Fruit fly (Drosophila melanogaster) whole organism, embryonic: ENCODE measurements around the gene CG11052.

Source experiments
- Bdp1 ChIP-seq: fragments of 200-800 bp; sonication (Bioruptor generic); optimal IDR thresholded peaks from 3 replicates; lab custom pipeline; 2016; ENCODE audit warnings: missing biosample characterization, missing genetic modification characterization
- CG10274 ChIP-seq: fragments of 200-800 bp; sonication (Bioruptor generic); optimal IDR thresholded peaks from 3 replicates; lab custom pipeline; 2017; ENCODE audit warnings: missing biosample characterization, mild to moderate bottlenecking, missing genetic modification characterization
- CG12071 ChIP-seq: fragments of 200-800 bp; sonication (Bioruptor generic); optimal IDR thresholded peaks from 3 replicates; lab custom pipeline; 2018; ENCODE audit warnings: missing biosample characterization, mild to moderate bottlenecking, missing genetic modification characterization
- CG12659 ChIP-seq: fragments of 200-800 bp; sonication (Bioruptor generic); optimal IDR thresholded peaks from 3 replicates; lab custom pipeline; 2017; ENCODE audit warnings: mild to moderate bottlenecking, missing biosample characterization, missing genetic modification reagents, missing genetic modification characterization
- CG12744 ChIP-seq: fragments of 200-800 bp; sonication (Bioruptor generic); optimal IDR thresholded peaks from 2 replicates; lab custom pipeline; 2016; ENCODE audit warnings: missing biosample characterization, missing genetic modification characterization
- CG13296 ChIP-seq: fragments of 200-800 bp; sonication (Bioruptor generic); optimal IDR thresholded peaks from 3 replicates; lab custom pipeline; 2018; ENCODE audit warnings: missing biosample characterization, mild to moderate bottlenecking, missing genetic modification characterization
- CG13894 ChIP-seq: fragments of 200-800 bp; sonication (Bioruptor generic); optimal IDR thresholded peaks from 3 replicates; lab custom pipeline; 2018; ENCODE audit warnings: missing biosample characterization, mild to moderate bottlenecking, missing genetic modification characterization, moderate library complexity
- CG14667 ChIP-seq: fragments of 200-800 bp; sonication (Bioruptor generic); IDR thresholded peaks from 2 replicates; pipeline ENCODE4 v1.3.6; 2022; ENCODE audit warnings: missing biosample characterization, missing genetic modification characterization
- CG15073 ChIP-seq: fragments of 200-800 bp; sonication (Bioruptor generic); optimal IDR thresholded peaks from 2 replicates; lab custom pipeline; 2016; ENCODE audit warnings: missing biosample characterization, missing genetic modification characterization
- CG17802 ChIP-seq: fragments of 200-800 bp; sonication (Bioruptor generic); optimal IDR thresholded peaks from 2 replicates; lab custom pipeline; 2018; ENCODE audit warnings: missing biosample characterization, mild to moderate bottlenecking, missing genetic modification characterization, moderate library complexity
- CG2199 ChIP-seq: fragments of 200-800 bp; sonication (Bioruptor generic); IDR thresholded peaks from 3 replicates; pipeline ENCODE4 v1.3.6; 2022; ENCODE audit warnings: missing biosample characterization, missing genetic modification characterization
- CG3995 ChIP-seq: fragments of 200-800 bp; sonication (Bioruptor generic); optimal IDR thresholded peaks from 3 replicates; lab custom pipeline; 2016; ENCODE audit warnings: missing biosample characterization, missing genetic modification characterization
- CG4282 ChIP-seq: fragments of 200-800 bp; sonication (Bioruptor generic); optimal IDR thresholded peaks from 2 replicates; lab custom pipeline; 2016; ENCODE audit warnings: missing biosample characterization, missing genetic modification characterization
- CG4328 ChIP-seq: fragments of 200-800 bp; sonication (Bioruptor generic); optimal IDR thresholded peaks from 3 replicates; lab custom pipeline; 2017; ENCODE audit warnings: missing biosample characterization, missing genetic modification reagents, missing genetic modification characterization
- CG5245 ChIP-seq: fragments of 200-800 bp; sonication (Bioruptor generic); optimal IDR thresholded peaks from 3 replicates; lab custom pipeline; 2016; ENCODE audit warnings: missing biosample characterization, missing genetic modification characterization
- CG6175 ChIP-seq: fragments of 200-800 bp; sonication (Bioruptor generic); IDR thresholded peaks from 3 replicates; pipeline ENCODE4 v1.3.6; 2022; ENCODE audit warnings: missing biosample characterization, missing genetic modification characterization
- CG7556 ChIP-seq: fragments of 200-800 bp; sonication (Bioruptor generic); optimal IDR thresholded peaks from 2 replicates; lab custom pipeline; 2017; ENCODE audit warnings: missing biosample characterization, mild to moderate bottlenecking, missing genetic modification characterization
- CG7745 ChIP-seq: fragments of 200-800 bp; sonication (Bioruptor generic); optimal IDR thresholded peaks from 2 replicates; lab custom pipeline; 2018; ENCODE audit warnings: missing biosample characterization, mild to moderate bottlenecking, missing genetic modification characterization, moderate library complexity
- CG8089 ChIP-seq: fragments of 200-800 bp; sonication (Bioruptor generic); optimal IDR thresholded peaks from 3 replicates; lab custom pipeline; 2016; ENCODE audit warnings: missing biosample characterization, missing genetic modification characterization
- CG9727 ChIP-seq: fragments of 200-800 bp; sonication (Bioruptor generic); optimal IDR thresholded peaks from 3 replicates; lab custom pipeline; 2017; ENCODE audit warnings: missing biosample characterization, mild to moderate bottlenecking, missing genetic modification characterization
- CG9876 ChIP-seq: fragments of 200-800 bp; sonication (Bioruptor generic); optimal IDR thresholded peaks from 2 replicates; lab custom pipeline; 2016; ENCODE audit warnings: missing biosample characterization, missing genetic modification characterization
- D19B ChIP-seq: fragments of 200-800 bp; sonication (Bioruptor generic); optimal IDR thresholded peaks from 2 replicates; lab custom pipeline; 2017; ENCODE audit warnings: missing biosample characterization, mild to moderate bottlenecking, missing genetic modification characterization
- Deaf1 ChIP-seq: fragments of 200-800 bp; optimal IDR thresholded peaks from 3 replicates; lab custom pipeline; 2019; ENCODE audit warnings: missing biosample characterization, mild to moderate bottlenecking, missing genetic modification characterization, moderate library complexity
- Dfd ChIP-seq, 2 experiments: fragments of >200 bp; optimal IDR thresholded peaks; 2 replicates each; lab custom pipeline; 2017; ENCODE audit warnings: missing biosample characterization in 2 of 2, missing genetic modification characterization in 2 of 2
- Dip2 ChIP-seq: fragments of 200-800 bp; sonication (Bioruptor generic); IDR thresholded peaks from 2 replicates; pipeline ENCODE4 v1.3.6; 2022; ENCODE audit warnings: missing biosample characterization, missing genetic modification characterization
- Doc2 ChIP-seq: fragments of 200-800 bp; sonication (Bioruptor generic); IDR thresholded peaks from 2 replicates; pipeline ENCODE4 v1.3.6; 2022; ENCODE audit warnings: missing biosample characterization, missing genetic modification characterization
- Ets65A ChIP-seq: fragments of 200-800 bp; sonication (Bioruptor generic); peaks from one replicate; lab custom pipeline; 2016; ENCODE audit warnings: missing biosample characterization, missing genetic modification characterization
- NK7.1 ChIP-seq: fragments of 200-800 bp; sonication (Bioruptor generic); optimal IDR thresholded peaks from 3 replicates; lab custom pipeline; 2016; ENCODE audit warnings: missing biosample characterization, missing genetic modification characterization
- Rx ChIP-seq: fragments of 200-800 bp; sonication (Bioruptor generic); IDR thresholded peaks from 2 replicates; pipeline ENCODE4 v1.3.6; 2022; ENCODE audit warnings: missing biosample characterization, missing genetic modification characterization
- ab ChIP-seq: fragments of 200-800 bp; sonication (Bioruptor generic); optimal IDR thresholded peaks from 2 replicates; lab custom pipeline; 2016; ENCODE audit warnings: missing biosample characterization, missing genetic modification characterization
- amos ChIP-seq: fragments of 200-800 bp; sonication (Bioruptor generic); IDR thresholded peaks from 2 replicates; pipeline ENCODE4 v1.3.6; 2022; ENCODE audit warnings: missing biosample characterization, missing genetic modification characterization; ENCODE audit not compliant: partially characterized antibody
- bigmax ChIP-seq: fragments of 200-800 bp; sonication (Bioruptor generic); optimal IDR thresholded peaks from 2 replicates; lab custom pipeline; 2018; ENCODE audit warnings: missing biosample characterization, mild to moderate bottlenecking, missing genetic modification characterization
- chif ChIP-seq, 2 experiments: fragments of 200-800 bp; sonication (Bioruptor generic); optimal IDR thresholded peaks; 3 replicates each; lab custom pipeline; 2016; ENCODE audit warnings: missing biosample characterization in 2 of 2, missing genetic modification characterization in 2 of 2
- chm ChIP-seq: fragments of 200-800 bp; sonication (Bioruptor generic); IDR thresholded peaks from 2 replicates; pipeline ENCODE4 v1.3.6; 2022; ENCODE audit warnings: missing biosample characterization, missing genetic modification characterization
- dan ChIP-seq: fragments of 200-800 bp; sonication (Bioruptor generic); IDR thresholded peaks from 2 replicates; pipeline ENCODE4 v1.3.6; 2022; ENCODE audit warnings: missing biosample characterization, missing genetic modification characterization
- danr ChIP-seq: fragments of 200-800 bp; sonication (Bioruptor generic); IDR thresholded peaks from 2 replicates; pipeline ENCODE4 v1.3.6; 2022; ENCODE audit warnings: missing biosample characterization, missing genetic modification characterization
- exex ChIP-seq: fragments of 200-800 bp; sonication (Bioruptor generic); optimal IDR thresholded peaks from 4 replicates; lab custom pipeline; 2018; ENCODE audit warnings: missing biosample characterization, mild to moderate bottlenecking, missing genetic modification characterization, moderate library complexity
- grau ChIP-seq: fragments of 200-800 bp; optimal IDR thresholded peaks from 3 replicates; lab custom pipeline; 2019; ENCODE audit warnings: missing biosample characterization, mild to moderate bottlenecking, missing genetic modification characterization, moderate library complexity
- gsb-n ChIP-seq: fragments of 200-800 bp; sonication (Bioruptor generic); optimal IDR thresholded peaks from 3 replicates; lab custom pipeline; 2018; ENCODE audit warnings: missing biosample characterization, mild to moderate bottlenecking, missing genetic modification characterization
- inv ChIP-seq: fragments of 200-800 bp; sonication (Bioruptor generic); IDR thresholded peaks from 2 replicates; pipeline ENCODE4 v1.3.6; 2022; ENCODE audit warnings: missing biosample characterization, missing genetic modification characterization; ENCODE audit not compliant: partially characterized antibody
- maf-S ChIP-seq: fragments of 200-800 bp; sonication (Bioruptor generic); optimal IDR thresholded peaks from 2 replicates; lab custom pipeline; 2016; ENCODE audit warnings: missing biosample characterization, missing genetic modification characterization
- mirr ChIP-seq: fragments of 200-800 bp; sonication (Bioruptor generic); optimal IDR thresholded peaks from 3 replicates; lab custom pipeline; 2018; ENCODE audit warnings: missing biosample characterization, mild to moderate bottlenecking, missing genetic modification characterization
- nau ChIP-seq: fragments of 200-800 bp; sonication (Bioruptor generic); optimal IDR thresholded peaks from 3 replicates; lab custom pipeline; 2017; ENCODE audit warnings: missing biosample characterization, mild to moderate bottlenecking, missing genetic modification characterization, missing genetic modification reagents
- odd ChIP-seq: fragments of 200-800 bp; sonication (Bioruptor generic); optimal IDR thresholded peaks from 2 replicates; lab custom pipeline; 2017; ENCODE audit warnings: missing biosample characterization, mild to moderate bottlenecking, missing genetic modification characterization
- pfk ChIP-seq: fragments of 200-800 bp; sonication (Bioruptor generic); optimal IDR thresholded peaks from 2 replicates; lab custom pipeline; 2018; ENCODE audit warnings: missing biosample characterization, mild to moderate bottlenecking, missing genetic modification characterization, moderate library complexity
- pita ChIP-seq: fragments of 200-800 bp; sonication (Bioruptor generic); optimal IDR thresholded peaks from 2 replicates; lab custom pipeline; 2017; ENCODE audit warnings: missing biosample characterization, mild to moderate bottlenecking, missing genetic modification characterization
- sc ChIP-seq, 3 experiments: fragments of >200 bp in 2 of 3; fragments of 200-800 bp in 1 of 3; sonication (Bioruptor generic) in 1 of 3; optimal IDR thresholded peaks; 2 replicates in 2 of 3; 3 replicates in 1 of 3; lab custom pipeline; 2017; ENCODE audit warnings: mild to moderate bottlenecking in 1 of 3, missing biosample characterization in 1 of 3, missing genetic modification characterization in 1 of 3, missing genetic modification reagents in 1 of 3
- scrt ChIP-seq: fragments of 200-800 bp; sonication (Bioruptor generic); optimal IDR thresholded peaks from 2 replicates; lab custom pipeline; 2018; ENCODE audit warnings: missing biosample characterization, mild to moderate bottlenecking, missing genetic modification characterization, moderate library complexity
- usp ChIP-seq: fragments of >200 bp; optimal IDR thresholded peaks from 2 replicates; lab custom pipeline; 2017; ENCODE audit warnings: missing biosample characterization, missing genetic modification characterization
- z ChIP-seq: fragments of 200-800 bp; sonication (Bioruptor generic); IDR thresholded peaks from 3 replicates; pipeline ENCODE4 v1.3.6; 2022; ENCODE audit warnings: missing biosample characterization, missing genetic modification characterization
- zen2 ChIP-seq: fragments of 200-800 bp; sonication (Bioruptor generic); IDR thresholded peaks from 3 replicates; pipeline ENCODE4 v1.3.6; 2022; ENCODE audit warnings: missing biosample characterization, missing genetic modification characterization; ENCODE audit not compliant: partially characterized antibody

The CG11052 gene

DNA sequence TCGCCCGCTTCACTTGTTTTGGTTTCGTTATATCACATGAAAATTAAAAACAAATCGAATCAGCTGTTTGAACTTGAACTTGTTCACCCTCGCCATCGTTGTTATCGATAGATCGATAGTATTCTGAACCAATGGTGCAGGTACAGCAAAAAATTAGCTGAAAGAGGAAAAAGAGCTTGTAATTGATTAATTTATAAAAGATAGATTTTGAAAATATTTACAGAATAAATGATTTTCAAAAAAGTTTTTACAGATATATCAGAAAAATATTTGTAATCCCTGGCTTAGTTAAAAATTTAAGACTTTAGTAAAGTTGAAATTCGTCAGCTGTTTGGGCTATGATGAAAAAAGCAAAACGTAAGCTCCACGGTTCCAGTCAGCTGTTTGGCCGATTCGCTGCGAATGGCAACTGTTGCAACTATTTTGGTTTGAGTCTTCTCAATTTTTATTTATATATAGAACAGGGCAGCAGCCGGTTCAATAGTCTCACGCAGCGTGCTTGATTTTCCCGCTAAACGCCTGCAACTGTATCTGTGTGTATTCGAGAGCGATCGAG is 23.9 kb upstream of the CG11052 start, which contains the start of the genes CG11035 and unc-45 (continued):
- TF ChIP-seq CG13296 (peak; percentile 37), Bdp1 (GFP tag; lab: Kevin White, UChicago) (no peak), CG7556 (GFP tag; lab: Kevin White, UChicago) (peak; percentile 7), CG4328 (peak; percentile 54), Dfd (GFP tag; optimal IDR thresholded peaks at IDR 0.05; lab: Kevin White, UChicago) (no peak), grau (tag; lab: Kevin White, UChicago) (peak; percentile 58), exex (no peak), CG10274 (GFP tag; lab: Kevin White, UChicago) (no peak), CG5245 (GFP tag; lab: Kevin White, UChicago) (no peak), pfk (GFP tag; lab: Kevin White, UChicago) (no peak), Deaf1 (tag; lab: Kevin White, UChicago) (no peak), Rx (no peak), CG8089 (GFP tag; lab: Kevin White, UChicago) (no peak), zen2 (GFP tag; lab: Robert Waterston, UW) (no peak; the same call in 2 of the 3 replicates), CG14667 (GFP tag; lab: Robert Waterston, UW) (no peak), CG9876 (GFP tag; lab: Kevin White, UChicago) (no peak), usp (no peak), Doc2 (GFP tag; lab: Robert Waterston, UW) (no peak), CG12071 (GFP tag; lab: Kevin White, UChicago) (no peak), CG6175 (GFP tag; lab: Robert Waterston, UW) (no peak), odd (GFP tag; lab: Kevin White, UChicago) (no peak), CG12659 (GFP tag; lab: Kevin White, UChicago) (peak; percentile 63), pita (no peak), CG17802 (tag; lab: Kevin White, UChicago) (no peak), CG13894 (no peak), D19B (GFP tag; lab: Kevin White, UChicago) (no peak), danr (GFP tag; lab: Robert Waterston, UW) (no peak), z (GFP tag; lab: Robert Waterston, UW) (no peak), nau (no peak), CG2199 (GFP tag; lab: Robert Waterston, UW) (no peak), Ets65A (peak; percentile 45), CG9727 (GFP tag; lab: Kevin White, UChicago) (peak; percentile 56), inv (peak; percentile 58; the same call in 1 of the 2 replicates), ab (GFP tag; lab: Kevin White, UChicago) (no peak), gsb-n (tag; lab: Kevin White, UChicago) (no peak), amos (GFP tag; lab: Robert Waterston, UW) (peak; percentile 77), CG15073 (GFP tag; lab: Kevin White, UChicago) (no peak), CG12744 (GFP tag; lab: Kevin White, UChicago) (no peak), mirr (no peak), CG4282 (GFP tag; lab: Kevin White, UChicago) (no peak), dan (GFP tag; lab: Robert Waterston, UW) (no peak), Dip2 (GFP tag; lab: Robert Waterston, UW) (no peak), chif (GFP tag; optimal IDR thresholded peaks at IDR 0.05; lab: Kevin White, UChicago) (no peak), scrt (peak; percentile 90), sc (optimal IDR thresholded peaks at IDR 0.05; lab: Kevin White, UChicago) (no peak), sc (GFP tag; optimal IDR thresholded peaks at IDR 0.05; lab: Kevin White, UChicago) (no peak), maf-S (no peak), bigmax (GFP tag; lab: Kevin White, UChicago) (no peak), CG7745 (no peak), chm (GFP tag; lab: Robert Waterston, UW) (no peak), NK7.1 (no peak), CG3995 (peak; percentile 19)
